Worm (Caenorhabditis elegans): ENCODE results near the gene srd-63.

DNA sequence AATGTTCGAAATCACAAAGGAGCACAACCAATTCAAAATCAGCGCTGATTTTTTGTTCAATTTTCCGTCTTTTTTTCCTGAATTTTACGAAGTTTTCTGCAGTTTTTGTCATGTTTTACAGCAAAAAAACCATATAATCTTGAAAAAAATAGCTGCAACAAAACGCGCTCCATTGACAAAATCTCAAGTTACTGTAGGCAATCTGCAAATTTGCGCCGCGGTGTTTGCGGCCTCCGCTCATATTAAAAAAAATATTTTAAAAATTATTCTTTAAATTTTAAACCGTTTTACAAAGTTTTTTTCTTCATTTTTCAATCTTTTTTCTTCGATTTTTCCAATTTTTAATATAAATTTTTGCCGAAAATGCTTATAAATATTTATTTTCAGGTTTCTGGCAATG lies 11.7 kb upstream of the srd-63 start:
- TF ChIP-seq lin-13 (tag; optimal IDR thresholded peaks at IDR 0.05) (no peak), pha-4 (tag; optimal IDR thresholded peaks at IDR 0.05) (no peak), lsy-2 (tag; optimal IDR thresholded peaks at IDR 0.05) (no peak), blmp-1 (tag; optimal IDR thresholded peaks at IDR 0.05) (no peak), hlh-1 (tag; optimal IDR thresholded peaks at IDR 0.05) (no peak), elt-1 (tag; optimal IDR thresholded peaks at IDR 0.05; ENCODE audit: borderline replicate concordance, insufficient read depth) (no peak), ztf-11 (tag; optimal IDR thresholded peaks at IDR 0.05) (no peak), ces-1 (GFP tag; optimal IDR thresholded peaks at IDR 0.05) (no peak)

Data from whole organism, mixed stage, embryonic.